Worm (Caenorhabditis elegans) whole organism, L2 larva: ENCODE results near the gene F59E12.8.

Source experiments
- nhr-10 ChIP-seq: sonication (generic microtip); optimal IDR thresholded peaks from 2 replicates; lab custom pipeline; 2017; ENCODE audit warnings: missing biosample characterization, missing genetic modification characterization
- nhr-77 ChIP-seq: fragments of 150-350 bp; optimal IDR thresholded peaks from 2 replicates; lab custom pipeline; 2014; ENCODE audit warnings: missing biosample characterization, missing genetic modification characterization

ce11 chrII:5665991-5666390, 29.3 kb upstream of the F59E12.8 start, which contains the start of gene C25H3.16:
- TF ChIP-seq nhr-77 (tag; lab: Kevin White, UChicago), result no peak
- TF ChIP-seq nhr-10, result no peak
